Fruit fly (Drosophila melanogaster) whole organism, prepupa: ENCODE results near the gene CG14070.

ENCODE experiments used
- CG10631 ChIP-seq: fragments of 200-800 bp; sonication (Bioruptor generic); optimal IDR thresholded peaks from 2 replicates; lab custom pipeline; 2016; ENCODE audit warnings: missing biosample characterization, missing genetic modification characterization
- CG11294 ChIP-seq: fragments of 200-800 bp; sonication (Bioruptor generic); IDR thresholded peaks from 2 replicates; pipeline ENCODE4 v1.3.6; 2022; ENCODE audit warnings: missing biosample characterization, missing genetic modification characterization
- CG15336 ChIP-seq: fragments of 200-800 bp; sonication (Bioruptor generic); IDR thresholded peaks from 2 replicates; pipeline ENCODE4 v1.3.6; 2022; ENCODE audit warnings: missing biosample characterization, missing genetic modification characterization
- CG1621 ChIP-seq: fragments of 200-800 bp; sonication (Bioruptor generic); optimal IDR thresholded peaks from 3 replicates; lab custom pipeline; 2018; ENCODE audit warnings: missing biosample characterization, mild to moderate bottlenecking, missing genetic modification characterization
- CG3032 ChIP-seq: fragments of 200-800 bp; optimal IDR thresholded peaks from 2 replicates; lab custom pipeline; 2019; ENCODE audit warnings: missing biosample characterization, mild to moderate bottlenecking, missing genetic modification characterization, moderate library complexity
- CG31627 ChIP-seq: fragments of 200-800 bp; sonication (Bioruptor generic); optimal IDR thresholded peaks from 3 replicates; lab custom pipeline; 2016; ENCODE audit warnings: missing biosample characterization, missing genetic modification characterization
- CG32006 ChIP-seq: fragments of 200-800 bp; sonication (Bioruptor generic); optimal IDR thresholded peaks from 3 replicates; lab custom pipeline; 2017; ENCODE audit warnings: missing biosample characterization, mild to moderate bottlenecking, missing genetic modification characterization
- CG34406 ChIP-seq: fragments of 200-800 bp; sonication (Bioruptor generic); optimal IDR thresholded peaks from 3 replicates; lab custom pipeline; 2016; ENCODE audit warnings: missing biosample characterization, missing genetic modification characterization
- CG6163 ChIP-seq: fragments of 200-800 bp; sonication (Bioruptor generic); IDR thresholded peaks from 3 replicates; pipeline ENCODE4 v1.3.6; 2022; ENCODE audit warnings: missing biosample characterization, missing genetic modification characterization
- CG6792 ChIP-seq: fragments of 200-800 bp; sonication (Bioruptor generic); optimal IDR thresholded peaks from 3 replicates; lab custom pipeline; 2016; ENCODE audit warnings: missing biosample characterization, missing genetic modification characterization
- CG6808 ChIP-seq: fragments of 200-800 bp; sonication (Bioruptor generic); optimal IDR thresholded peaks from 3 replicates; lab custom pipeline; 2017; ENCODE audit warnings: missing biosample characterization, missing genetic modification characterization, mild to moderate bottlenecking, moderate library complexity, missing genetic modification reagents
- CG6854 ChIP-seq: fragments of 200-800 bp; sonication (Bioruptor generic); optimal IDR thresholded peaks from 2 replicates; lab custom pipeline; 2017; ENCODE audit warnings: missing biosample characterization, mild to moderate bottlenecking, missing genetic modification characterization
- CG8119 ChIP-seq: fragments of 200-800 bp; sonication (Bioruptor generic); IDR thresholded peaks from 3 replicates; pipeline ENCODE4 v1.3.6; 2022; ENCODE audit warnings: missing biosample characterization, missing genetic modification characterization
- CG8319 ChIP-seq: fragments of 200-800 bp; sonication (Bioruptor generic); optimal IDR thresholded peaks from 3 replicates; lab custom pipeline; 2016; ENCODE audit warnings: missing biosample characterization, missing genetic modification characterization
- CG8632 ChIP-seq: fragments of 200-800 bp; sonication (Bioruptor generic); optimal IDR thresholded peaks from 3 replicates; lab custom pipeline; 2016; ENCODE audit warnings: missing biosample characterization, missing genetic modification characterization
- CG9139 ChIP-seq: fragments of 200-800 bp; sonication (Bioruptor generic); optimal IDR thresholded peaks from 3 replicates; lab custom pipeline; 2017; ENCODE audit warnings: missing biosample characterization, mild to moderate bottlenecking, missing genetic modification characterization
- Eip75B ChIP-seq: fragments of 200-800 bp; sonication (Bioruptor generic); optimal IDR thresholded peaks from 3 replicates; lab custom pipeline; 2016; ENCODE audit warnings: missing biosample characterization, missing genetic modification characterization
- Ets21C ChIP-seq: fragments of 200-800 bp; sonication (Bioruptor generic); optimal IDR thresholded peaks from 3 replicates; lab custom pipeline; 2016; ENCODE audit warnings: missing biosample characterization, missing genetic modification characterization
- Hr39 ChIP-seq: fragments of 200-800 bp; sonication (Bioruptor generic); optimal IDR thresholded peaks from 2 replicates; lab custom pipeline; 2016; ENCODE audit warnings: missing biosample characterization, missing genetic modification characterization
- Hr4 ChIP-seq: fragments of 200-800 bp; sonication (Bioruptor generic); optimal IDR thresholded peaks from 3 replicates; lab custom pipeline; 2016; ENCODE audit warnings: missing biosample characterization, missing genetic modification characterization
- Lpt ChIP-seq: fragments of 200-800 bp; sonication (Bioruptor generic); optimal IDR thresholded peaks from 3 replicates; lab custom pipeline; 2016; ENCODE audit warnings: missing biosample characterization, missing genetic modification characterization
- Met ChIP-seq: fragments of 200-800 bp; sonication (Bioruptor generic); optimal IDR thresholded peaks from 3 replicates; lab custom pipeline; 2016; ENCODE audit warnings: missing biosample characterization, missing genetic modification characterization
- Smox ChIP-seq: fragments of 200-800 bp; sonication (Bioruptor generic); optimal IDR thresholded peaks from 3 replicates; lab custom pipeline; 2016; ENCODE audit warnings: missing biosample characterization, missing genetic modification characterization
- Sox14 ChIP-seq: fragments of 200-800 bp; sonication (Bioruptor generic); optimal IDR thresholded peaks from 3 replicates; lab custom pipeline; 2016; ENCODE audit warnings: missing biosample characterization, missing genetic modification characterization
- Sox15 ChIP-seq: fragments of 200-800 bp; sonication (Bioruptor generic); optimal IDR thresholded peaks from 3 replicates; lab custom pipeline; 2016; ENCODE audit warnings: missing biosample characterization, missing genetic modification characterization
- achi ChIP-seq: fragments of 200-800 bp; sonication (Bioruptor generic); optimal IDR thresholded peaks from 3 replicates; lab custom pipeline; 2016; ENCODE audit warnings: missing biosample characterization, missing genetic modification characterization
- dac ChIP-seq: fragments of 200-800 bp; sonication (Bioruptor generic); optimal IDR thresholded peaks from 2 replicates; lab custom pipeline; 2017; ENCODE audit warnings: missing biosample characterization, mild to moderate bottlenecking, missing genetic modification characterization
- eg ChIP-seq: fragments of 200-800 bp; sonication (Bioruptor generic); IDR thresholded peaks from 3 replicates; pipeline ENCODE4 v1.3.6; 2022; ENCODE audit warnings: missing biosample characterization, missing genetic modification characterization
- esn ChIP-seq: fragments of 200-800 bp; sonication (Bioruptor generic); optimal IDR thresholded peaks from 2 replicates; lab custom pipeline; 2016; ENCODE audit warnings: missing biosample characterization, mild to moderate bottlenecking, missing genetic modification characterization, moderate library complexity
- fd85E ChIP-seq: fragments of 200-800 bp; sonication (Bioruptor generic); optimal IDR thresholded peaks from 3 replicates; lab custom pipeline; 2016; ENCODE audit warnings: missing biosample characterization, missing genetic modification characterization
- fkh ChIP-seq: fragments of 200-800 bp; sonication (Bioruptor generic); optimal IDR thresholded peaks from 3 replicates; lab custom pipeline; 2017; ENCODE audit warnings: missing biosample characterization, mild to moderate bottlenecking, missing genetic modification characterization, moderate library complexity
- net ChIP-seq: fragments of 200-800 bp; sonication (Bioruptor generic); optimal IDR thresholded peaks from 3 replicates; lab custom pipeline; 2016; ENCODE audit warnings: missing biosample characterization, missing genetic modification characterization
- pdm3 ChIP-seq: fragments of 200-800 bp; sonication (Bioruptor generic); optimal IDR thresholded peaks from 3 replicates; lab custom pipeline; 2016; ENCODE audit warnings: missing biosample characterization, missing genetic modification characterization
- salr ChIP-seq, 2 experiments: fragments of 200-800 bp; sonication (Bioruptor generic); optimal IDR thresholded peaks; 3 replicates each; lab custom pipeline; 2016 to 2018; ENCODE audit warnings: missing biosample characterization in 2 of 2, missing genetic modification characterization in 2 of 2, mild to moderate bottlenecking in 1 of 2
- spab ChIP-seq: fragments of 200-800 bp; sonication (Bioruptor generic); optimal IDR thresholded peaks from 2 replicates; lab custom pipeline; 2017; ENCODE audit warnings: missing biosample characterization, mild to moderate bottlenecking, missing genetic modification characterization, missing genetic modification reagents
- ss ChIP-seq, 2 experiments: fragments of 200-800 bp; sonication (Bioruptor generic); optimal IDR thresholded peaks; 2 replicates in 1 of 2; 3 replicates in 1 of 2; lab custom pipeline; 2017 to 2018; ENCODE audit warnings: mild to moderate bottlenecking in 2 of 2, missing biosample characterization in 2 of 2, missing genetic modification characterization in 2 of 2, moderate library complexity in 1 of 2
- svp ChIP-seq: fragments of 200-800 bp; sonication (Bioruptor generic); peaks from one replicate; lab custom pipeline; 2016; ENCODE audit warnings: missing biosample characterization, missing genetic modification characterization

Gene CG14070

dm6 chr2L:10901685-10902084 lies at the start of gene CG14070:
CG14070 (minus strand) TSS chr2L:10901785.
- TF ChIP-seq CG1621 (tag; lab: Kevin White, UChicago) (no peak), CG8632 (GFP tag; lab: Kevin White, UChicago) (no peak), Ets21C (GFP tag; lab: Kevin White, UChicago) (no peak), Hr39 (no peak), svp (GFP tag; lab: Kevin White, UChicago) (no peak), Met (GFP tag; lab: Kevin White, UChicago) (no peak), CG6808 (GFP tag; lab: Kevin White, UChicago) (no peak), CG6854 (no peak), eg (GFP tag; lab: Robert Waterston, UW) (no peak), esn (GFP tag; lab: Kevin White, UChicago) (no peak), Hr4 (GFP tag; lab: Kevin White, UChicago) (no peak), CG3032 (no peak)

DNA sequence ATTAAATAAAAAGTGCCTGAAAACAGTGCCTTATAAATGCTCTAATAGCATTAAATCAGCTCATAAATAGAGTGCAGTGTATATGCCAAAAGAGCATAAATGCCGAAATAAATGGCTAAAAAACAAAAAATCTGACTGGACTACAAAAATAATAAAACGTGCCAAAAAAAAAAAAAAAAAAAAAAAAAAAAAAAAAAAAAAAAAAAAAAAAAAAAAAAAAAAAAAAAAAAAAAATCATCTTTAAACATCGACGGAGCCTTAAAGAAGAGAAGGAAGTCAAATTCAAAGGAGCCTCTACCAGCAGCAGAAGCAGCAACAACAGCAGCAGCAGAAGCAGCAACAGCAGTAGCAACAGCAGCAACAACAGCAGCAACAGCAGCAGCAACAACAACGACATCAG lies 46.2 kb upstream of the CG14070 start:
- TF ChIP-seq CG6163 (GFP tag; lab: Robert Waterston, UW), result peak; percentile 70; the same call in 2 of the 3 replicates
- peak; percentile 75 for TF ChIP-seq CG8119 (GFP tag; lab: Robert Waterston, UW)
- 0 out of 3 replicates have a peak, but pooled peaks have one; percentile 24 for TF ChIP-seq eg (GFP tag; lab: Robert Waterston, UW)

dm6 chr2L:10940196-10940595 lies 38.6 kb upstream of the CG14070 start:
- TF ChIP-seq CG32006 (GFP tag; lab: Kevin White, UChicago) (no peak), fkh (no peak), CG9139 (GFP tag; lab: Kevin White, UChicago) (no peak), pdm3 (GFP tag; lab: Kevin White, UChicago) (no peak), Eip75B (GFP tag; lab: Kevin White, UChicago) (no peak), CG31627 (no peak), CG34406 (GFP tag; lab: Kevin White, UChicago) (no peak), Sox14 (GFP tag; lab: Kevin White, UChicago) (no peak), Smox (GFP tag; lab: Kevin White, UChicago) (no peak), fd85E (no peak), CG8319 (GFP tag; lab: Kevin White, UChicago) (no peak), esn (GFP tag; lab: Kevin White, UChicago) (no peak), net (no peak), CG15336 (no peak)
- TF ChIP-seq, all 60 proteins: peak for 0

- TF ChIP-seq CG11294 (GFP tag; lab: Robert Waterston, UW) (no peak), Sox15 (GFP tag; lab: Kevin White, UChicago) (no peak), dac (GFP tag; lab: Kevin White, UChicago) (no peak), CG6792 (GFP tag; lab: Kevin White, UChicago) (no peak), salr (GFP tag; optimal IDR thresholded peaks at IDR 0.05; lab: Kevin White, UChicago) (no peak), CG1621 (tag; lab: Kevin White, UChicago) (no peak), CG10631 (GFP tag; lab: Kevin White, UChicago) (no peak), achi (no peak), CG6808 (GFP tag; lab: Kevin White, UChicago) (no peak), fd85E (no peak), Hr4 (GFP tag; lab: Kevin White, UChicago) (no peak), CG9139 (GFP tag; lab: Kevin White, UChicago) (no peak), Lpt (no peak), CG3032 (no peak), ss (GFP tag; optimal IDR thresholded peaks at IDR 0.05; lab: Kevin White, UChicago) (no peak), eg (GFP tag; lab: Robert Waterston, UW) (no peak), Met (GFP tag; lab: Kevin White, UChicago) (no peak), Hr39 (no peak), spab (GFP tag; lab: Kevin White, UChicago) (no peak)
Measured at dm6 chr2L:10936362-10936761, 34.8 kb upstream of the CG14070 start, which contains the start of gene CG14072. CG14072 (plus strand) TSS chr2L:10936662.
